Fruit fly (Drosophila melanogaster): ENCODE data around the gene zetaCOP.

The zetaCOP gene

DNA sequence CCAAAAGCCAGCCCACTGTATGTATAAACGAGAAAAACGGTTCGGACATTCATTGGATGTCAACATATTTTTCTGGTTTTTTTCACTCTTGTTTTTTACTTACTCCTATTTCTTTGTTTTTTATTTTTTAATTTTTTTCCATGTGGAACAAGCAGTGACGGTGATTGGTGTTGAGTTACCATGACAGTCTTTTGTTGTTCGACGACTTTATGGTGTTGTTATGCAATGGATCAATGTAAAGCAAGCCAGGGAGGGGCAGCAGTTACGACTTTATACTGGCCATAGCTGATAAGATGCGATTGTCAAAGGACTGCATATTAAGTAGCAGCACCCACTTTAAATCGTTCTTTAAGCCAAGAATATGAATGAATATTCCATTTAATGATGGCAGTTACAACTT lies 16.1 kb upstream of the zetaCOP start:
- TF ChIP-seq EcR (GFP tag; optimal IDR thresholded peaks at IDR 0.05) (no peak), CG4496 (GFP tag; IDR thresholded peaks at IDR 0.05) (no peak), CG32121 (GFP tag; IDR thresholded peaks at IDR 0.05) (no peak), D1 (tag; optimal IDR thresholded peaks at IDR 0.05) (no peak), CG17806 (tag; optimal IDR thresholded peaks at IDR 0.05) (no peak), CG15710 (tag; optimal IDR thresholded peaks at IDR 0.05) (no peak), CG34367 (tag; optimal IDR thresholded peaks at IDR 0.05) (no peak), Snoo (tag; optimal IDR thresholded peaks at IDR 0.05) (no peak), gl (tag; optimal IDR thresholded peaks at IDR 0.05) (peak; percentile 4), CG14655 (GFP tag; optimal IDR thresholded peaks at IDR 0.05) (no peak), CG8159 (tag; optimal IDR thresholded peaks at IDR 0.05) (no peak), Pif1B (GFP tag; optimal IDR thresholded peaks at IDR 0.05) (no peak), fd96Ca (GFP tag; IDR thresholded peaks at IDR 0.05) (0 out of 3 replicates have a peak, but pooled peaks have one; percentile 13), Pif1A (GFP tag; optimal IDR thresholded peaks at IDR 0.05) (no peak)

DNA sequence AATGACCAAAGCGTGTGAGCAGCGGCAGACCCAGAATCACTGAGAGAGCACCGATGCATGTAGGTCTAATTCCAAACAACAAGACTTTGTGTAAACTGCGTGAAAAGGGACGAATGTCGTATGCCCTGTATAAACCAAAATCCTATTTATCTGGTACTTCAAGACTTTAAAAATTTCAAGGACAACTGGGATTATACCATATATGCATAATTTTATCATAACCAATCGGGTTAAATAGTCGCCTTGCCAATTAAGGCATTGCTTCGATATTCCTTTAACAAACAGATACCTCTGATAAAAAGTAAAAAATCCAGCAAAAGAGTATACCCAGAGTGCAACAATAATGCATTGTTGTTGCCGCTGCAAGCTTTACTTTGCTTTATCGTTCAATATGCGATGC lies 9.7 kb upstream of the zetaCOP start:
- TF ChIP-seq CG10348 (GFP tag; IDR thresholded peaks at IDR 0.05) (no peak), CG9948 (tag; optimal IDR thresholded peaks at IDR 0.05) (no peak), CG8301 (tag; optimal IDR thresholded peaks at IDR 0.05) (peak; percentile 57), Pif1A (GFP tag; optimal IDR thresholded peaks at IDR 0.05) (no peak), rn (GFP tag; IDR thresholded peaks at IDR 0.05) (no peak), CG34367 (tag; optimal IDR thresholded peaks at IDR 0.05) (peak; percentile 12), fd96Ca (GFP tag; IDR thresholded peaks at IDR 0.05) (no peak; the same call in 2 of the 3 replicates), EcR (GFP tag; optimal IDR thresholded peaks at IDR 0.05) (peak; percentile 29), CG4496 (GFP tag; IDR thresholded peaks at IDR 0.05) (no peak), CG14655 (GFP tag; optimal IDR thresholded peaks at IDR 0.05) (peak; percentile 66), CG8159 (tag; optimal IDR thresholded peaks at IDR 0.05) (no peak), Pif1B (GFP tag; optimal IDR thresholded peaks at IDR 0.05) (no peak), CG32121 (GFP tag; IDR thresholded peaks at IDR 0.05) (peak; percentile 31; the same call in 1 of the 2 replicates), CG17806 (tag; optimal IDR thresholded peaks at IDR 0.05) (no peak), gl (tag; optimal IDR thresholded peaks at IDR 0.05) (no peak), CG15710 (tag; optimal IDR thresholded peaks at IDR 0.05) (no peak)

DNA sequence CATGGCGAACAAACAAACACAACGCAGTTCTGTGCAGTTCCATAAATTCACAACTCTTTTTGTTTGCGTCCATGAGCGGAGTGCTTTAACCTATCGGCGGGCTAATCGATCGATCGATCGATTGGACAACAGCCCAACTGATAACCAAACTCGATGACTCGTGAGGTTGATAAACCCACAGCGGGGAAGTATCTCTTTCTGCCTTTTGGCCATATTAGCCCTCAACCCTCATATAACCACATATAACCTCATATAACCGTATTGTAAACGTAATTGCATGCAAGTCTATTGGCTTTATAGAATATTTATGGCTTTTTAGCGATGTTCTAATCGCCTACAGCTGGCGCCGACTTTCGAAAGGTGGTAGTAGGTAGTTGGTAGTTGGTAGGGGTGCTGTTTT lies 9.0 kb upstream of the zetaCOP start:
- TF ChIP-seq CG4496 (GFP tag; IDR thresholded peaks at IDR 0.05) = no peak
- TF ChIP-seq CG14655 (GFP tag; optimal IDR thresholded peaks at IDR 0.05) = no peak
- no peak for TF ChIP-seq fd96Ca (GFP tag; IDR thresholded peaks at IDR 0.05)
- TF ChIP-seq CG34367 (tag; optimal IDR thresholded peaks at IDR 0.05) = no peak
- no peak for TF ChIP-seq Pif1A (GFP tag; optimal IDR thresholded peaks at IDR 0.05)
- no peak for TF ChIP-seq CG17806 (tag; optimal IDR thresholded peaks at IDR 0.05)
- TF ChIP-seq CG32121 (GFP tag; IDR thresholded peaks at IDR 0.05) = no peak
- no peak for TF ChIP-seq CG10348 (GFP tag; IDR thresholded peaks at IDR 0.05)
- no peak for TF ChIP-seq D1 (tag; optimal IDR thresholded peaks at IDR 0.05)
- no peak for TF ChIP-seq Snoo (tag; optimal IDR thresholded peaks at IDR 0.05)
- no peak for TF ChIP-seq CG9948 (tag; optimal IDR thresholded peaks at IDR 0.05)
- TF ChIP-seq gl (tag; optimal IDR thresholded peaks at IDR 0.05) = no peak
- no peak for TF ChIP-seq Pif1B (GFP tag; optimal IDR thresholded peaks at IDR 0.05)
- no peak for TF ChIP-seq Ets98B (GFP tag; IDR thresholded peaks at IDR 0.05)
- no peak for TF ChIP-seq rn (GFP tag; IDR thresholded peaks at IDR 0.05)
- TF ChIP-seq CG8301 (tag; optimal IDR thresholded peaks at IDR 0.05) = no peak
- no peak for TF ChIP-seq EcR (GFP tag; optimal IDR thresholded peaks at IDR 0.05)
- TF ChIP-seq CG13204 (GFP tag; optimal IDR thresholded peaks at IDR 0.05) = no peak
- TF ChIP-seq CG8159 (tag; optimal IDR thresholded peaks at IDR 0.05) = no peak

DNA sequence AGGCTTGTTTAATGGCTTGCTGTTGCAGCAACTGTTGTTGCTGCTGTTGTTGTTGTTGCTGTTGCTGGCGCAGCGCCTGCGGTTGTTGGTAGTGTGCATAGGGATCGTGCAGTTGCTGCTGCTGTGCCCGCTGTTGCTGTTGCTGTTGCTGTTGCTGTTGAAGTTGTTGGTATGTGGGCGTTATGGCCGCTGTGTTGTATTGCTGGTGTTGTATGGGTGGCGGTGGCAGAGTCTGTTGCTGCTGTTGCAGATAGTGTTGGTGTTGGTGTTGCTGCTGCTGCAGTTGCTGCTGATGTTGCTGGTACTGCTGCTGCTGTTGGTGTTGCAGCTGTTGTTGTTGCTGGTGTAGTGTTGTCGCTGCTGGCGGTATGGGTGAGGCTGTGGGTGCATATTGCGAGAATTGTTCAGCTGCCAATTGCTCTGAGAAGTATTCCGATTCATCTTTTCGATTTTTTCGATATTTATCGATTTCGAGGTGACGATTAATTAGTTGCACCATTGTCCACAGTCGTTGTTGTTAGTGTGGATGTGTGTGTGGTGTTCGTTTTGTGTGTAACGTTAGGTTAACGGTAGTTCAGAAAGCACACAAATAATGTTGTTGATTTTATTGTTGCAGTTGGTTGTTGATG lies 6.3 kb upstream of the zetaCOP start:
- no peak for TF ChIP-seq fd96Ca (GFP tag; IDR thresholded peaks at IDR 0.05)
- no peak for TF ChIP-seq D1 (tag; optimal IDR thresholded peaks at IDR 0.05)
- no peak for TF ChIP-seq CG8159 (tag; optimal IDR thresholded peaks at IDR 0.05)
- TF ChIP-seq CG10348 (GFP tag; IDR thresholded peaks at IDR 0.05) = no peak
- no peak for TF ChIP-seq Snoo (tag; optimal IDR thresholded peaks at IDR 0.05)
- TF ChIP-seq CG9948 (tag; optimal IDR thresholded peaks at IDR 0.05) = no peak
- TF ChIP-seq CG8301 (tag; optimal IDR thresholded peaks at IDR 0.05) = no peak
- TF ChIP-seq CG32121 (GFP tag; IDR thresholded peaks at IDR 0.05) = no peak
- TF ChIP-seq Pif1A (GFP tag; optimal IDR thresholded peaks at IDR 0.05) = no peak
- no peak for TF ChIP-seq CG34367 (tag; optimal IDR thresholded peaks at IDR 0.05)
- TF ChIP-seq CG4496 (GFP tag; IDR thresholded peaks at IDR 0.05) = no peak
- TF ChIP-seq rn (GFP tag; IDR thresholded peaks at IDR 0.05) = no peak

DNA sequence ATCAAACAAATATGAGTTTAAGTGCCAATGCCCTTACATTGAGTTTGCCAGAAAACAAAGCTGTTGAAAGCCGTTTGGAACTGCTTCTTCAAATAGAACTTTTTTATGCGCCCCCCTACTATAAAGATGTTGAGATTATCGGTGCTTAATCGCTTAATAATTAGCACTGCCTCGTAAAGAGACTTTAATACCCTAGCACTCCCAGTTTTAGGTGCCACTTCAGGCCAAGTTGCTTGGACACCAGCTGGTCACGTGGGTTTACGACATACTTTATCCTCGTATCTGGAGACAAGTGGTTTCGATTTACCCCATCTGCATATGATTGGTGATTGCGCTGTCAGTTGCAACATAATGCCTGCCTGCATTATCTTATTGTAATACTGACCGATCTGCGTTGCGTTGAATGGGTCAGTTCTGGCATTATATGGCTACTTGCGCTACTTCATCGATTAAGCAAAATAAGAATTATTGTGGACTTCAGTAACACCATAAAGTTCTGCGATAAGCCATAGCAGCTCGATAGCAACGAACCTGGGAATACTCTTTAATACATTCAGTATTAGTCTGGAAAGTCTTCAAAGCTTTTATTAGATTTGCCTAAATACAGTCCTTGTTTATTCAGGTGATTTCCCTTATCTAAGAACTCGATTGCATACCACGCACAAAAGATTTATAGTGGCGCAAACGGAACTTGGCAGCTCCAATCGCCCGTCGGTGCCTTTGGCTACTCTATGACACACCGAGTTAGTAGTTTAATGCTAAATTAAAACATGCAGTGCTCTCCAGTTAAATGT lies 2.3 kb downstream of the zetaCOP start:
- TF ChIP-seq Snoo (tag; optimal IDR thresholded peaks at IDR 0.05) (no peak), CG32121 (GFP tag; IDR thresholded peaks at IDR 0.05) (no peak), CG13204 (GFP tag; optimal IDR thresholded peaks at IDR 0.05) (no peak), CG15710 (tag; optimal IDR thresholded peaks at IDR 0.05) (no peak), CG8301 (tag; optimal IDR thresholded peaks at IDR 0.05) (no peak), CG4496 (GFP tag; IDR thresholded peaks at IDR 0.05) (no peak), CG14655 (GFP tag; optimal IDR thresholded peaks at IDR 0.05) (no peak), gl (tag; optimal IDR thresholded peaks at IDR 0.05) (no peak), Ets98B (GFP tag; IDR thresholded peaks at IDR 0.05) (no peak), CG34367 (tag; optimal IDR thresholded peaks at IDR 0.05) (no peak), rn (GFP tag; IDR thresholded peaks at IDR 0.05) (no peak), Pif1B (GFP tag; optimal IDR thresholded peaks at IDR 0.05) (no peak), CG17806 (tag; optimal IDR thresholded peaks at IDR 0.05) (no peak), CG10348 (GFP tag; IDR thresholded peaks at IDR 0.05) (no peak), fd96Ca (GFP tag; IDR thresholded peaks at IDR 0.05) (no peak), EcR (GFP tag; optimal IDR thresholded peaks at IDR 0.05) (no peak), CG9948 (tag; optimal IDR thresholded peaks at IDR 0.05) (no peak), CG8159 (tag; optimal IDR thresholded peaks at IDR 0.05) (no peak), Pif1A (GFP tag; optimal IDR thresholded peaks at IDR 0.05) (no peak), D1 (tag; optimal IDR thresholded peaks at IDR 0.05) (no peak)
